Worm (Caenorhabditis elegans): ENCODE results near the gene C36C9.12.

The C36C9.12 gene

DNA sequence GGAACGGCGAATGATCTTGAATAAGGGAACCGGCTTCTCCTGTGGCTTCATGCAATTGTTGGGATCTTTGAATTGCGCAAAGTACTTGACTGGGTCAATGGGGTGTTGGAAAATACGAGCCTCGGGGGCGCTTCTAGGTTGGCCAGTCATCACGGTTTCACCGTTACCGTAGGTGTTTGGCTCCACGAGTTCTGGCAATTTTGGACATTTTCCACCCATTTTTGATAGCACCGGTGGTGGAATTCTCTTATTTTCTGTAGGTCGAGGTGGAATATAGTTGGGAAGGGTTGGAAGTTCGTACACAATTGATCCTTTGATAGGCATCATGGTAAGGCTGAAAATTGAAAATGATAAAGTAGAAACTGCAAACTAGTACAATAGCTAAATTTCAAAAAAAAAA lies 38.2 kb downstream of the C36C9.12 start, which contains the start of gene ZK380.4:
ZK380.4 (minus strand) TSS at position 327 of the 400 bp plus-strand sequence.
- TF ChIP-seq C08G9.2 (tag; optimal IDR thresholded peaks at IDR 0.05) (no peak), pha-2 (tag; optimal IDR thresholded peaks at IDR 0.05) (no peak), hlh-6 (tag; optimal IDR thresholded peaks at IDR 0.05) (no peak), ets-4 (tag; optimal IDR thresholded peaks at IDR 0.05) (no peak), pag-3 (tag; optimal IDR thresholded peaks at IDR 0.05; ENCODE audit: borderline replicate concordance) (no peak), ceh-2 (tag; optimal IDR thresholded peaks at IDR 0.05) (no peak), unc-86 (tag; optimal IDR thresholded peaks at IDR 0.05) (no peak), ref-2 (tag; optimal IDR thresholded peaks at IDR 0.05) (no peak), C38D4.7 (GFP tag; optimal IDR thresholded peaks at IDR 0.05) (no peak), che-1 (tag; optimal IDR thresholded peaks at IDR 0.05) (no peak), hlh-30 (tag; optimal IDR thresholded peaks at IDR 0.05; ENCODE audit: insufficient read depth) (no peak), dmd-4 (tag; optimal IDR thresholded peaks at IDR 0.05; ENCODE audit: borderline replicate concordance) (no peak)

DNA sequence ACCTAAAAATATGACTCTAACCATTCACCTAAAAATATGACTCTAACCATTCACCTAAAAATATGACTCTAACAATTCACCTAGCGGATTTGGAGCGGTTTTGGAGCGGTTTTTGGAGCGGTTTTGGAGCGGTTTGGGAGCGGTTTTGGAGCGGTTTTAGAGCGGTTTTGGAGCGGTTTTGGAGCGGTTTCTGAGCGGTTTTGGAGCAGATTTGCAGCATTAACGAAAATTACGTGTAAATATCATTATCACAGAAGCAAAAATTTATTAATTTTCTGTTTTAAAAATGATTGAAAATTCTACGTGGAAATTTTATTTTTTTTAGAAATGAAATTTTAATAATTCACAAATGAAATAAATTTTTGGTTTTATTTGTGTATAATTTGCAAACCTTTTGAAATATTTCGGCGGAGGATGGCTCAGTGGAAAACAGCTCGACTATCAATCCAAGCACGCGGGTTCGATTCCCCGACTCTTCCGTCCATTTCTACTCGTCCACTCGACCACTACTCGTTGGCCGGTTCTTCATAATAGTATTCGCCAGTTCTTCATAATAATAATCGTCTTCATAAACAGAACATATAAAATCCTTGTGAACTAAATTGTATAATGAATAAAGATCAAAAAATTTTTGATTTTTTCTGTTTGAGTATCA lies 46.3 kb downstream of the C36C9.12 start:
- TF ChIP-seq pqm-1 (tag; optimal IDR thresholded peaks at IDR 0.05) = no peak
- TF ChIP-seq madf-2 (tag; optimal IDR thresholded peaks at IDR 0.05) = no peak
- no peak for TF ChIP-seq ahr-1 (tag; optimal IDR thresholded peaks at IDR 0.05)
- TF ChIP-seq pha-2 (tag; optimal IDR thresholded peaks at IDR 0.05) = no peak
- no peak for TF ChIP-seq zip-5 (tag; optimal IDR thresholded peaks at IDR 0.05)
- no peak for TF ChIP-seq unc-42 (tag; optimal IDR thresholded peaks at IDR 0.05)
- TF ChIP-seq odd-2 (tag; optimal IDR thresholded peaks at IDR 0.05) = no peak
- no peak for TF ChIP-seq ama-1 (optimal IDR thresholded peaks at IDR 0.05)
- TF ChIP-seq ceh-34 (tag; optimal IDR thresholded peaks at IDR 0.05) = no peak
- TF ChIP-seq ceh-2 (tag; optimal IDR thresholded peaks at IDR 0.05) = no peak
- no peak for TF ChIP-seq gmeb-2 (tag; optimal IDR thresholded peaks at IDR 0.05)
- TF ChIP-seq ceh-22 (tag; optimal IDR thresholded peaks at IDR 0.05) = no peak
- TF ChIP-seq hlh-8 (tag; optimal IDR thresholded peaks at IDR 0.05) = no peak
- TF ChIP-seq ceh-24 (tag; optimal IDR thresholded peaks at IDR 0.05) = no peak
- no peak for TF ChIP-seq fkh-10 (GFP tag; optimal IDR thresholded peaks at IDR 0.05)
- TF ChIP-seq ceh-48 (tag; optimal IDR thresholded peaks at IDR 0.05) = no peak
